Worm (Caenorhabditis elegans) whole organism, L1 larva: ENCODE data around the gene F36G3.3.

ENCODE experiments used
- aly-2 ChIP-seq: fragments of 150-350 bp; optimal IDR thresholded peaks from 2 replicates; lab custom pipeline; 2014; ENCODE audit warnings: missing biosample characterization, missing genetic modification characterization
- dpl-1 ChIP-seq, 3 experiments: fragments of 150-350 bp in 2 of 3; sonication (generic microtip) in 1 of 3; optimal IDR thresholded peaks; 2 replicates each; lab custom pipeline; 2014 to 2017; ENCODE audit warnings: missing biosample characterization in 3 of 3, missing genetic modification characterization in 3 of 3, missing genetic modification reagents in 3 of 3
- efl-1 ChIP-seq, 4 experiments: fragments of 150-350 bp; optimal IDR thresholded peaks in 3 of 4; peaks in 1 of 4; 1 replicate in 1 of 4; 2 replicates in 3 of 4; lab custom pipeline; 2014; ENCODE audit warnings: missing biosample characterization in 2 of 4, missing genetic modification characterization in 2 of 4, missing genetic modification reagents in 2 of 4
- elt-2 ChIP-seq: sonication (generic microtip); optimal IDR thresholded peaks from 2 replicates; lab custom pipeline; 2016; ENCODE audit warnings: missing genetic modification characterization, mild to moderate bottlenecking, inconsistent platforms, missing compliant biosample characterization, missing genetic modification reagents
- mdl-1 ChIP-seq, 2 experiments: fragments of 150-350 bp; optimal IDR thresholded peaks; 2 replicates each; lab custom pipeline; 2014 to 2017; ENCODE audit warnings: missing biosample characterization in 2 of 2, missing genetic modification characterization in 2 of 2, inconsistent platforms in 1 of 2
- nhr-76 ChIP-seq: sonication (generic microtip); optimal IDR thresholded peaks from 2 replicates; lab custom pipeline; 2017; ENCODE audit warnings: missing biosample characterization, missing genetic modification characterization
- pqm-1 ChIP-seq: sonication (generic microtip); optimal IDR thresholded peaks from 3 replicates; lab custom pipeline; 2017; ENCODE audit warnings: missing biosample characterization, missing genetic modification characterization
- swsn-7 ChIP-seq: sonication (generic microtip); optimal IDR thresholded peaks from 2 replicates; lab custom pipeline; 2016; ENCODE audit warnings: missing genetic modification characterization, missing compliant biosample characterization
- unc-86 ChIP-seq: sonication (generic microtip); optimal IDR thresholded peaks from 2 replicates; lab custom pipeline; 2016; ENCODE audit warnings: missing genetic modification characterization, missing compliant biosample characterization
- xbp-1 ChIP-seq: sonication (generic microtip); optimal IDR thresholded peaks from 2 replicates; lab custom pipeline; 2016; ENCODE audit warnings: missing genetic modification characterization, missing compliant biosample characterization
- ztf-11 ChIP-seq, 2 experiments: sonication (generic microtip); optimal IDR thresholded peaks; 2 replicates each; lab custom pipeline; 2016 to 2017; ENCODE audit warnings: missing genetic modification characterization in 2 of 2, missing biosample characterization in 1 of 2, missing compliant biosample characterization in 1 of 2

DNA sequence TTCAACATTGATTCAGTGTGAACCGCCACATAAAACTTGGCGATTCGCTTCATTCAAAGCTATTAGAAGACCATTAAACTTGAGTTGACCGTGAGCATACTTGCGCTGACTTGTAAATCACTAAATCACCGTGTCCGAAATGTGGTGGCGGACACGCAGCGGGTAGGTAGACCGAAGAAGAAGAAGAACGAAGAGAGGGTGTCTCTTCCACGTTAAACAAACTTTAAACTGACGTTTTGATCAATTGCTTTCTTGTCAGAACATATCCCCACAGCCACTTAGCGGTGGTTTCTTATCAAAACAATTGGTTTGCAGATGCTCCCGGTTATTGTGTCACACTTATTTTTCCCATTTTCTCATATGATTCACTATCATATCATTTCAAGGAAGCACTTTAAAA is 44.9 kb downstream of the F36G3.3 start:
- TF ChIP-seq efl-1 (optimal IDR thresholded peaks at IDR 0.05; lab: Kevin White, UChicago) = no peak
- no peak for TF ChIP-seq efl-1 (GFP tag; optimal IDR thresholded peaks at IDR 0.05 in 1 of 2; lab: Kevin White, UChicago)
- TF ChIP-seq nhr-76 = no peak
- no peak for TF ChIP-seq mdl-1 (tag; optimal IDR thresholded peaks at IDR 0.05; lab: Kevin White, UChicago)
- no peak for TF ChIP-seq swsn-7 (tag; lab: Kevin White, UChicago)
- no peak for TF ChIP-seq aly-2 (tag; lab: Kevin White, UChicago)
- no peak for TF ChIP-seq xbp-1 (tag; lab: Kevin White, UChicago)
- no peak for TF ChIP-seq pqm-1 (tag; lab: Kevin White, UChicago)
- TF ChIP-seq ztf-11 (tag; optimal IDR thresholded peaks at IDR 0.05; lab: Kevin White, UChicago) = no peak
- TF ChIP-seq elt-2 (tag; lab: Kevin White, UChicago) = no peak
- TF ChIP-seq dpl-1 (GFP tag; optimal IDR thresholded peaks at IDR 0.05; lab: Kevin White, UChicago) = no peak
- no peak for TF ChIP-seq unc-86 (tag; lab: Kevin White, UChicago)
